Worm (Caenorhabditis elegans) whole organism, mixed stage, embryonic: Measurements from ENCODE around the gene col-153.

Experiments
- M03D4.4 ChIP-seq: sonication (generic microtip); optimal IDR thresholded peaks from 2 replicates; lab custom pipeline; 2017; ENCODE audit warnings: mild to moderate bottlenecking, missing genetic modification characterization, missing compliant biosample characterization
- bed-3 ChIP-seq: fragments of 200-800 bp; sonication (Bioruptor generic); optimal IDR thresholded peaks from 3 replicates; lab custom pipeline; 2018; ENCODE audit warnings: mild to moderate bottlenecking, missing genetic modification characterization, moderate library complexity, missing compliant biosample characterization
- ceh-39 ChIP-seq: fragments of 150-350 bp; optimal IDR thresholded peaks from 2 replicates; lab custom pipeline; 2014; ENCODE audit warnings: missing biosample characterization, missing genetic modification characterization
- ceh-43 ChIP-seq: fragments of 200-800 bp; sonication (Bioruptor generic); optimal IDR thresholded peaks from 2 replicates; lab custom pipeline; 2018; ENCODE audit warnings: mild to moderate bottlenecking, missing genetic modification characterization, moderate library complexity, missing compliant biosample characterization
- ceh-83 ChIP-seq: fragments of 200-800 bp; sonication (Bioruptor generic); optimal IDR thresholded peaks from 2 replicates; lab custom pipeline; 2018; ENCODE audit warnings: mild to moderate bottlenecking, missing genetic modification characterization, missing compliant biosample characterization
- ces-1 ChIP-seq: fragments of 150-350 bp; optimal IDR thresholded peaks from 2 replicates; lab custom pipeline; 2014; ENCODE audit warnings: missing biosample characterization, missing genetic modification reagents, missing genetic modification characterization
- cnd-1 ChIP-seq: fragments of 200-800 bp; sonication (Bioruptor generic); optimal IDR thresholded peaks from 2 replicates; lab custom pipeline; 2018; ENCODE audit warnings: mild to moderate bottlenecking, missing genetic modification characterization, missing compliant biosample characterization
- elt-3 ChIP-seq: fragments of 150-350 bp; optimal IDR thresholded peaks from 2 replicates; lab custom pipeline; 2014; ENCODE audit warnings: missing biosample characterization, missing genetic modification characterization
- ham-2 ChIP-seq: fragments of 200-800 bp; sonication (Bioruptor generic); optimal IDR thresholded peaks from 2 replicates; lab custom pipeline; 2018; ENCODE audit warnings: mild to moderate bottlenecking, missing genetic modification characterization, missing compliant biosample characterization
- hlh-1 ChIP-seq: fragments of 150-350 bp; optimal IDR thresholded peaks from 2 replicates; lab custom pipeline; 2014; ENCODE audit warnings: missing biosample characterization, missing genetic modification reagents, missing genetic modification characterization
- lin-13 ChIP-seq: fragments of 150-350 bp; optimal IDR thresholded peaks from 2 replicates; lab custom pipeline; 2014; ENCODE audit warnings: missing biosample characterization, missing genetic modification characterization
- lin-32 ChIP-seq: fragments of 200-800 bp; sonication (Bioruptor generic); optimal IDR thresholded peaks from 2 replicates; lab custom pipeline; 2018; ENCODE audit warnings: mild to moderate bottlenecking, missing genetic modification characterization, missing compliant biosample characterization
- lsy-2 ChIP-seq: fragments of 150-350 bp; optimal IDR thresholded peaks from 2 replicates; lab custom pipeline; 2014; ENCODE audit warnings: missing biosample characterization, missing genetic modification characterization
- mab-5 ChIP-seq: fragments of 150-350 bp; optimal IDR thresholded peaks from 2 replicates; lab custom pipeline; 2014; ENCODE audit warnings: missing biosample characterization, missing genetic modification characterization
- mep-1 ChIP-seq: fragments of 150-350 bp; optimal IDR thresholded peaks from 2 replicates; lab custom pipeline; 2017; ENCODE audit warnings: missing biosample characterization, missing genetic modification reagents, missing genetic modification characterization, inconsistent platforms
- mls-2 ChIP-seq: sonication (generic microtip); optimal IDR thresholded peaks from 2 replicates; lab custom pipeline; 2016; ENCODE audit warnings: mild to moderate bottlenecking, missing genetic modification characterization, moderate library complexity, missing compliant biosample characterization
- nhr-12 ChIP-seq: fragments of 150-350 bp; optimal IDR thresholded peaks from 2 replicates; lab custom pipeline; 2014; ENCODE audit warnings: missing biosample characterization, missing genetic modification characterization
- nhr-2 ChIP-seq: fragments of 150-350 bp; optimal IDR thresholded peaks from 2 replicates; lab custom pipeline; 2014; ENCODE audit warnings: missing biosample characterization, missing genetic modification characterization
- nhr-237 ChIP-seq: fragments of 150-350 bp; optimal IDR thresholded peaks from 2 replicates; lab custom pipeline; 2014; ENCODE audit warnings: missing biosample characterization, missing genetic modification characterization
- nhr-28 ChIP-seq: fragments of 150-350 bp; optimal IDR thresholded peaks from 2 replicates; lab custom pipeline; 2014; ENCODE audit warnings: missing biosample characterization, missing genetic modification characterization
- nhr-76 ChIP-seq: sonication (generic microtip); optimal IDR thresholded peaks from 2 replicates; lab custom pipeline; 2017; ENCODE audit warnings: missing biosample characterization, missing genetic modification characterization
- pha-4 ChIP-seq: fragments of 150-350 bp; optimal IDR thresholded peaks from 2 replicates; lab custom pipeline; 2018; ENCODE audit warnings: missing biosample characterization, missing genetic modification reagents, missing genetic modification characterization
- sem-2 ChIP-seq: fragments of 200-800 bp; sonication (Bioruptor generic); optimal IDR thresholded peaks from 2 replicates; lab custom pipeline; 2018; ENCODE audit warnings: mild to moderate bottlenecking, missing genetic modification characterization, missing compliant biosample characterization
- sptf-1 ChIP-seq: sonication (generic microtip); optimal IDR thresholded peaks from 2 replicates; lab custom pipeline; 2017; ENCODE audit warnings: mild to moderate bottlenecking, missing genetic modification characterization, moderate library complexity, missing compliant biosample characterization
- tbx-8 ChIP-seq: fragments of 200-800 bp; sonication (Bioruptor generic); optimal IDR thresholded peaks from 2 replicates; lab custom pipeline; 2018; ENCODE audit warnings: mild to moderate bottlenecking, missing genetic modification characterization, moderate library complexity, missing compliant biosample characterization
- unc-120 ChIP-seq: sonication (generic microtip); optimal IDR thresholded peaks from 2 replicates; lab custom pipeline; 2017; ENCODE audit warnings: missing genetic modification characterization, missing compliant biosample characterization; ENCODE audit not compliant: poor library complexity, severe bottlenecking
- unc-39 ChIP-seq: fragments of 150-350 bp; optimal IDR thresholded peaks from 2 replicates; lab custom pipeline; 2014; ENCODE audit warnings: missing biosample characterization, missing genetic modification characterization
- unc-62 ChIP-seq: fragments of 150-350 bp; optimal IDR thresholded peaks from 2 replicates; lab custom pipeline; 2014; ENCODE audit warnings: missing biosample characterization, missing genetic modification reagents, missing genetic modification characterization
- zip-8 ChIP-seq: fragments of 150-350 bp; optimal IDR thresholded peaks from 2 replicates; lab custom pipeline; 2014; ENCODE audit warnings: missing biosample characterization, missing genetic modification characterization
- ztf-11 ChIP-seq: fragments of 150-350 bp; optimal IDR thresholded peaks from 2 replicates; lab custom pipeline; 2014; ENCODE audit warnings: missing biosample characterization, missing genetic modification characterization

The col-153 gene

DNA sequence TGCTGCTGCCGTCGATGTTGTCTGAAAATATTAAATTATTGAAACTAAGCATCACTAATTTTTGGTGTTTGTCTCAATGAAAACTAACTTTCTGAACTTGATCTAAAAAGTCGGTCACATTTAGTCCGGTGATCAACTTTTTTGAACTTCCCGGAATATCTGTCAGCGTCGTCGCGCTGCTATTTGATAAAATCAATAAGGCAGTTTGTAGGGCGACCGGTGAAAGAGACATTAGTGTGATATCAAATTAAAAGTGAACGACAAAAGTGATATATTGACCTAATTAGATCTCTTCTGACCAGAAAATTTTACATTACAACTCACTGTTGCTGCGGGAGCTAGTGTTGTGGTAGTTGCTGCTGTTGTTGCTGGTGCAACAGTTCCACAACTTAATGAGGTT, 21.3 kb downstream of the col-153 start:
- TF ChIP-seq nhr-76 (tag; lab: Kevin White, UChicago) (no peak), mls-2 (no peak), lsy-2 (tag; lab: Kevin White, UChicago) (no peak), ces-1 (GFP tag; lab: Kevin White, UChicago) (no peak), pha-4 (tag; lab: Kevin White, UChicago) (no peak), nhr-28 (no peak), sptf-1 (tag; lab: Kevin White, UChicago) (no peak), unc-62 (GFP tag; lab: Kevin White, UChicago) (no peak), sem-2 (GFP tag; lab: Kevin White, UChicago) (no peak), ceh-83 (GFP tag; lab: Kevin White, UChicago) (no peak)

DNA sequence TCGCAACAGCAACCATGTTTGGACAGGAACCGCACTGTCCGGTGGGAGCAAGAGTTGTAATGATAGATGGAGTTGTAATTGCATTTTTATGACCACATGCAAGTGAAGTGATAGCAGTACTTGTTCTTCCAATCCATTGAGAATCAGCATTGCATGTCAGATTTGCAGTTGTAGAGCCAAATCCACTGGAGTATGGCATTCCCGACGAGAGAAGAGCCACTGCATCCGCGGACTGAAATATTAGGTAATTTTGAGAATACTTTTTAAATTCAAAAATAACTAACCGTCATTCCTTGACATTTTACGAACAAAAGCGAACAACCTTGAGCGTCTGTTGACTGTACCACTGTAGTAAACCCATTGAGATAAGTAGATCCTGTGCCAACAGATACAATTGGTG, 25.5 kb downstream of the col-153 start:
- no peak for TF ChIP-seq ceh-43
- no peak for TF ChIP-seq nhr-2 (tag; lab: Kevin White, UChicago)
- TF ChIP-seq lin-32 (GFP tag; lab: Kevin White, UChicago): no peak
- no peak for TF ChIP-seq ceh-39 (tag; lab: Kevin White, UChicago)
- TF ChIP-seq M03D4.4 (tag; lab: Kevin White, UChicago): no peak

DNA sequence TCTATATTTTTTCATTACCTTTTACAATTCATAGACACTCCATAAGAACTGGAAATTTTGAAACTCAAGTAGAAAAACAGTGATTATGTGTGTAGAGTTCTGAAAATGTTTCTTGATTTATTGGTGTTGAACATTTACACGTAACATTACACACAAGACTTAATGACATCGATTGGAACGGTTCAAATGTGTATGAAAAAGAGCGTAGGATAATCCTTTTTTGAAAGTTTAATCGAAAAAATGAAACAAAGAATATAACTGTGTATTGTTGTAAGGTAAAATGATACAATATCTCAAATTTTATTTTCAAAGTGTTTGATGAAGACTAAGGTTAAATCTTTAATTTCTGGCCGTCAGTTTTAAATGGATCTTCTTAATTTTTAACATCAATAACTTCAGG, 31.5 kb downstream of the col-153 start, which contains the start of gene fig-1:
Gene fig-1, minus strand, starts transcription at position 101 of the 400 bp plus-strand sequence.
- TF ChIP-seq cnd-1 (tag; lab: Kevin White, UChicago) (no peak), sem-2 (GFP tag; lab: Kevin White, UChicago) (no peak), mep-1 (tag; lab: Kevin White, UChicago) (no peak), unc-62 (GFP tag; lab: Kevin White, UChicago) (no peak), mab-5 (tag; lab: Kevin White, UChicago) (no peak), mls-2 (no peak), nhr-237 (tag; lab: Kevin White, UChicago) (no peak), unc-39 (tag; lab: Kevin White, UChicago) (no peak), nhr-12 (no peak), hlh-1 (tag; lab: Kevin White, UChicago) (no peak)

DNA sequence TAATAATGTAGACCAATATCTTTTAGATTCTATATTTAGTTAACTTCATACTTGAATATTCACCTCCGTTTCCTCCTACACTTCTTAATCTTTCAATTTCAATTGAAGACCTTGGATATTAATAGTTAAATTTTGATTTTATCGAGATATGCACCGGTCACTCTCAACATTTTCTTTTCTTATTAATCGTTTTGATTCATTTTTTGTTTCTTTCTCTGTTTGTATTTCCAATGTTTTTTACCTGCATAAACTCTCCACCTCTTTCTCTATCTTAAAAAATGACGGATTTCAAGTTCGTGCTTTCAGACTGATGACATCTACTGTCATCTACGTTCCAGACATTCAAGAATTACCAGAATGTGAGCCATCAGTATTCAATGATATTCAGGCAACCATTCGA, 42.2 kb downstream of the col-153 start, which contains the start of gene frpr-9:
Gene frpr-9, plus strand, starts transcription at position 301 of the 400 bp plus-strand sequence.
- no peak for TF ChIP-seq ztf-11 (tag; lab: Kevin White, UChicago)
- no peak for TF ChIP-seq lsy-2 (tag; lab: Kevin White, UChicago)
- TF ChIP-seq nhr-28: no peak
- TF ChIP-seq cnd-1 (tag; lab: Kevin White, UChicago): no peak
- no peak for TF ChIP-seq zip-8 (tag; lab: Kevin White, UChicago)
- TF ChIP-seq nhr-12: no peak
- TF ChIP-seq elt-3: no peak
- no peak for TF ChIP-seq mls-2

DNA sequence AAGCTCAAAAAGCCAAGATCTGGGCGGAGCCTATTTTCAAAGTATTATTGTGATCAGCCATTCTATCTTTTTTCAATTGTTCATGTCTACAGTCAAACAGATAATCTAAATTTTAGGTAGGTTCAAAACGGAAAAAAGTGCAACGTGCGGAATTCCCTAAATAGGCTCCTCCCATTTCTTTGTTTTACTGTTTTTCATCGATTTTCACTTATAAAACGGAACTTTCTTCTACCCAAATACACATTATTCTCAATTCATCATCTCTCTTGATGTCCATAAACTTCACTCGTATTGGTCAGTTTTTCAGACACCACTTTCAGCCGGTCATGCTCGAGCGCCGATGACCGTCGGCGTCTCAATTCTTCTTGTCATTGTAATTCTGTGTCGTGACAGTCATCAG, 49.2 kb downstream of the col-153 start, which contains the start of gene F53B7.7:
Gene F53B7.7, plus strand, starts transcription at position 301 of the 400 bp plus-strand sequence.
- TF ChIP-seq unc-120 (tag; lab: Kevin White, UChicago) (no peak), nhr-28 (no peak), M03D4.4 (tag; lab: Kevin White, UChicago) (no peak), nhr-76 (tag; lab: Kevin White, UChicago) (no peak), ztf-11 (tag; lab: Kevin White, UChicago) (no peak), unc-39 (tag; lab: Kevin White, UChicago) (no peak), mep-1 (tag; lab: Kevin White, UChicago) (no peak), ceh-39 (tag; lab: Kevin White, UChicago) (no peak), sptf-1 (tag; lab: Kevin White, UChicago) (no peak), ceh-83 (GFP tag; lab: Kevin White, UChicago) (no peak), ham-2 (GFP tag; lab: Kevin White, UChicago) (no peak), lin-32 (GFP tag; lab: Kevin White, UChicago) (no peak), elt-3 (no peak), lin-13 (tag; lab: Kevin White, UChicago) (no peak), bed-3 (no peak), ceh-43 (no peak), pha-4 (tag; lab: Kevin White, UChicago) (no peak), tbx-8 (GFP tag; lab: Kevin White, UChicago) (no peak), lsy-2 (tag; lab: Kevin White, UChicago) (no peak), nhr-237 (tag; lab: Kevin White, UChicago) (no peak)
